Fruit fly (Drosophila melanogaster) whole organism, embryonic: Measurements from ENCODE around the gene ssh.
A peak's percentile ranks its signal among the peaks of the same experiment; 100 is the strongest.

Experiments used
- Asciz ChIP-seq: fragments of 200-800 bp; sonication (Bioruptor generic); optimal IDR thresholded peaks from 2 replicates; lab custom pipeline; 2017; ENCODE audit warnings: missing biosample characterization, mild to moderate bottlenecking, missing genetic modification characterization, missing genetic modification reagents
- BEAF-32 ChIP-seq: fragments of 200-800 bp; sonication (Bioruptor generic); optimal IDR thresholded peaks from 3 replicates; lab custom pipeline; 2017; ENCODE audit warnings: missing biosample characterization, missing genetic modification characterization, mild to moderate bottlenecking, moderate library complexity, missing genetic modification reagents
- Bteb2 ChIP-seq: fragments of 200-800 bp; sonication (Bioruptor generic); optimal IDR thresholded peaks from 2 replicates; lab custom pipeline; 2016; ENCODE audit warnings: missing biosample characterization, missing genetic modification characterization
- CG11398 ChIP-seq: fragments of 200-800 bp; sonication (Bioruptor generic); optimal IDR thresholded peaks from 2 replicates; lab custom pipeline; 2016; ENCODE audit warnings: missing biosample characterization, missing genetic modification characterization
- CG12769 ChIP-seq: fragments of 200-800 bp; sonication (Bioruptor generic); optimal IDR thresholded peaks from 2 replicates; lab custom pipeline; 2019; ENCODE audit warnings: missing biosample characterization, mild to moderate bottlenecking, missing genetic modification characterization, moderate library complexity
- CG13123 ChIP-seq: fragments of 200-800 bp; sonication (Bioruptor generic); optimal IDR thresholded peaks from 2 replicates; lab custom pipeline; 2016; ENCODE audit warnings: missing biosample characterization, missing genetic modification characterization
- CG13287 ChIP-seq: fragments of 200-800 bp; sonication (Bioruptor generic); IDR thresholded peaks from 2 replicates; pipeline ENCODE4 v1.3.6; 2022; ENCODE audit warnings: missing biosample characterization, missing genetic modification characterization; ENCODE audit not compliant: partially characterized antibody
- CG14441 ChIP-seq: fragments of 200-800 bp; sonication (Bioruptor generic); IDR thresholded peaks from 2 replicates; pipeline ENCODE4 v1.3.6; 2022; ENCODE audit warnings: missing biosample characterization, missing genetic modification characterization
- CG14667 ChIP-seq: fragments of 200-800 bp; sonication (Bioruptor generic); IDR thresholded peaks from 2 replicates; pipeline ENCODE4 v1.3.6; 2022; ENCODE audit warnings: missing biosample characterization, missing genetic modification characterization
- CG14965 ChIP-seq: fragments of 200-800 bp; sonication (Bioruptor generic); optimal IDR thresholded peaks from 2 replicates; lab custom pipeline; 2016; ENCODE audit warnings: missing biosample characterization, missing genetic modification characterization, borderline replicate concordance
- CG16779 ChIP-seq: fragments of 200-800 bp; sonication (Bioruptor generic); IDR thresholded peaks from 2 replicates; pipeline ENCODE4 v1.3.6; 2022; ENCODE audit warnings: missing biosample characterization, missing genetic modification characterization
- CG16813 ChIP-seq: fragments of 200-800 bp; sonication (Bioruptor generic); IDR thresholded peaks from 3 replicates; pipeline ENCODE4 v1.3.6; 2022; ENCODE audit warnings: missing biosample characterization, missing genetic modification characterization; ENCODE audit not compliant: partially characterized antibody
- CG2116 ChIP-seq: fragments of 200-800 bp; sonication (Bioruptor generic); optimal IDR thresholded peaks from 3 replicates; lab custom pipeline; 2018; ENCODE audit warnings: missing biosample characterization, mild to moderate bottlenecking, missing genetic modification characterization
- CG32767 ChIP-seq: fragments of 200-800 bp; sonication (Bioruptor generic); IDR thresholded peaks from 2 replicates; pipeline ENCODE4 v1.3.6; 2022; ENCODE audit warnings: missing biosample characterization, missing genetic modification characterization
- CG3281 ChIP-seq: fragments of 200-800 bp; sonication (Bioruptor generic); optimal IDR thresholded peaks from 3 replicates; lab custom pipeline; 2017; ENCODE audit warnings: missing biosample characterization, mild to moderate bottlenecking, missing genetic modification characterization
- CG3995 ChIP-seq: fragments of 200-800 bp; sonication (Bioruptor generic); optimal IDR thresholded peaks from 3 replicates; lab custom pipeline; 2016; ENCODE audit warnings: missing biosample characterization, missing genetic modification characterization
- CG7372 ChIP-seq: fragments of 200-800 bp; sonication (Bioruptor generic); IDR thresholded peaks from 2 replicates; pipeline ENCODE4 v1.3.6; 2022; ENCODE audit warnings: missing biosample characterization, missing genetic modification characterization
- CG7928 ChIP-seq: fragments of 200-800 bp; sonication (Bioruptor generic); optimal IDR thresholded peaks from 2 replicates; lab custom pipeline; 2017; ENCODE audit warnings: missing biosample characterization, mild to moderate bottlenecking, missing genetic modification characterization
- CG7987 ChIP-seq: fragments of 200-800 bp; sonication (Bioruptor generic); optimal IDR thresholded peaks from 2 replicates; lab custom pipeline; 2018; ENCODE audit warnings: missing biosample characterization, mild to moderate bottlenecking, missing genetic modification characterization, moderate library complexity
- CG8290 ChIP-seq, 3 experiments: fragments of 200-800 bp; sonication (Bioruptor generic); optimal IDR thresholded peaks; 2 replicates each; lab custom pipeline; 2016 to 2019; ENCODE audit warnings: missing biosample characterization in 3 of 3, missing genetic modification characterization in 3 of 3, mild to moderate bottlenecking in 2 of 3, moderate library complexity in 1 of 3
- CG9797 ChIP-seq: fragments of 200-800 bp; sonication (Bioruptor generic); optimal IDR thresholded peaks from 3 replicates; lab custom pipeline; 2018; ENCODE audit warnings: missing biosample characterization, mild to moderate bottlenecking, missing genetic modification characterization
- CG9932 ChIP-seq: fragments of 200-800 bp; sonication (Bioruptor generic); IDR thresholded peaks from 2 replicates; pipeline ENCODE4 v1.3.6; 2022; ENCODE audit warnings: missing biosample characterization, missing genetic modification characterization
- CrebB ChIP-seq: fragments of 200-800 bp; sonication (Bioruptor generic); optimal IDR thresholded peaks from 3 replicates; lab custom pipeline; 2018; ENCODE audit warnings: missing biosample characterization, mild to moderate bottlenecking, missing genetic modification characterization
- D19A ChIP-seq: fragments of 200-800 bp; optimal IDR thresholded peaks from 3 replicates; lab custom pipeline; 2019; ENCODE audit warnings: missing biosample characterization, mild to moderate bottlenecking, missing genetic modification characterization, moderate library complexity
- Dp ChIP-seq: fragments of 200-800 bp; sonication (Bioruptor generic); optimal IDR thresholded peaks from 2 replicates; lab custom pipeline; 2018; ENCODE audit warnings: missing biosample characterization, mild to moderate bottlenecking, missing genetic modification characterization, moderate library complexity
- Dref ChIP-seq: fragments of 200-800 bp; sonication (Bioruptor generic); IDR thresholded peaks from 2 replicates; pipeline ENCODE4 v1.3.6; 2022; ENCODE audit warnings: missing biosample characterization, missing genetic modification characterization
- E2f2 ChIP-seq: fragments of 200-800 bp; sonication (Bioruptor generic); IDR thresholded peaks from 2 replicates; pipeline ENCODE4 v1.3.6; 2022; ENCODE audit warnings: missing biosample characterization, missing genetic modification characterization
- Elba2 ChIP-seq: fragments of 200-800 bp; sonication (Bioruptor generic); optimal IDR thresholded peaks from 3 replicates; lab custom pipeline; 2016; ENCODE audit warnings: missing biosample characterization, missing genetic modification characterization
- Hr3 ChIP-seq: fragments of 200-800 bp; sonication (Bioruptor generic); optimal IDR thresholded peaks from 3 replicates; lab custom pipeline; 2016; ENCODE audit warnings: missing biosample characterization, missing genetic modification characterization
- Hr78 ChIP-seq, 2 experiments: fragments of 200-800 bp in 1 of 2; fragments of >200 bp in 1 of 2; sonication (Bioruptor generic) in 1 of 2; optimal IDR thresholded peaks; 2 replicates each; lab custom pipeline; 2017 to 2019; ENCODE audit warnings: missing biosample characterization in 2 of 2, missing genetic modification characterization in 2 of 2, mild to moderate bottlenecking in 1 of 2, moderate library complexity in 1 of 2
- MBD-R2 ChIP-seq: fragments of 200-800 bp; sonication (Bioruptor generic); IDR thresholded peaks from 2 replicates; pipeline ENCODE4 v1.3.6; 2022; ENCODE audit warnings: missing biosample characterization, missing genetic modification characterization
- NC2α ChIP-seq: fragments of 200-800 bp; sonication (Bioruptor generic); optimal IDR thresholded peaks from 2 replicates; lab custom pipeline; 2016; ENCODE audit warnings: missing biosample characterization, missing genetic modification characterization
- Scr ChIP-seq: fragments of 200-800 bp; sonication (Bioruptor generic); IDR thresholded peaks from 2 replicates; pipeline ENCODE4 v1.3.6; 2022; ENCODE audit warnings: missing biosample characterization, missing genetic modification characterization; ENCODE audit not compliant: partially characterized antibody
- Sry-δ ChIP-seq: fragments of 200-800 bp; sonication (Bioruptor generic); optimal IDR thresholded peaks from 2 replicates; lab custom pipeline; 2016; ENCODE audit warnings: missing biosample characterization, missing genetic modification characterization
- ap ChIP-seq: fragments of 200-800 bp; sonication (Bioruptor generic); IDR thresholded peaks from 2 replicates; pipeline ENCODE4 v1.3.6; 2022; ENCODE audit warnings: missing biosample characterization, missing genetic modification characterization
- br ChIP-seq: fragments of >200 bp; optimal IDR thresholded peaks from 2 replicates; lab custom pipeline; 2017
- cwo ChIP-seq: fragments of 200-800 bp; sonication (Bioruptor generic); optimal IDR thresholded peaks from 3 replicates; lab custom pipeline; 2017; ENCODE audit warnings: missing biosample characterization, missing genetic modification characterization, mild to moderate bottlenecking, moderate library complexity, missing genetic modification reagents
- en ChIP-seq: fragments of 200-800 bp; sonication (Bioruptor generic); optimal IDR thresholded peaks from 2 replicates; lab custom pipeline; 2016; ENCODE audit warnings: missing biosample characterization, missing genetic modification characterization
- fd64A ChIP-seq: fragments of 200-800 bp; sonication (Bioruptor generic); optimal IDR thresholded peaks from 3 replicates; lab custom pipeline; 2018; ENCODE audit warnings: missing biosample characterization, mild to moderate bottlenecking, missing genetic modification characterization
- gfzf ChIP-seq: fragments of 200-800 bp; sonication (Bioruptor generic); optimal IDR thresholded peaks from 2 replicates; lab custom pipeline; 2016; ENCODE audit warnings: missing biosample characterization, mild to moderate bottlenecking, missing genetic modification characterization, moderate library complexity
- gt ChIP-seq: fragments of 200-800 bp; sonication (Bioruptor generic); IDR thresholded peaks from 2 replicates; pipeline ENCODE4 v1.3.6; 2022; ENCODE audit warnings: missing biosample characterization, missing genetic modification characterization
- lola ChIP-seq, 3 experiments: fragments of >200 bp in 2 of 3; fragments of 200-800 bp in 1 of 3; sonication (Bioruptor generic) in 1 of 3; optimal IDR thresholded peaks; 2 replicates each; lab custom pipeline; 2017 to 2019; ENCODE audit warnings: missing biosample characterization in 3 of 3, missing genetic modification characterization in 3 of 3, mild to moderate bottlenecking in 1 of 3, moderate library complexity in 1 of 3
- pzg ChIP-seq: fragments of 200-800 bp; sonication (Bioruptor generic); optimal IDR thresholded peaks from 3 replicates; lab custom pipeline; 2018; ENCODE audit warnings: missing biosample characterization, mild to moderate bottlenecking, missing genetic modification characterization, moderate library complexity
- salm ChIP-seq: fragments of 200-800 bp; sonication (Bioruptor generic); optimal IDR thresholded peaks from 2 replicates; lab custom pipeline; 2018; ENCODE audit warnings: missing biosample characterization, mild to moderate bottlenecking, missing genetic modification characterization
- schlank ChIP-seq: fragments of 200-800 bp; sonication (Bioruptor generic); optimal IDR thresholded peaks from 2 replicates; lab custom pipeline; 2018; ENCODE audit warnings: missing biosample characterization, mild to moderate bottlenecking, missing genetic modification characterization
- sqz ChIP-seq: fragments of 200-800 bp; sonication (Bioruptor generic); optimal IDR thresholded peaks from 3 replicates; lab custom pipeline; 2018; ENCODE audit warnings: missing biosample characterization, mild to moderate bottlenecking, missing genetic modification characterization
- sr ChIP-seq: fragments of 200-800 bp; sonication (Bioruptor generic); IDR thresholded peaks from 3 replicates; pipeline ENCODE4 v1.3.6; 2022; ENCODE audit warnings: missing biosample characterization, missing genetic modification characterization
- stwl ChIP-seq: fragments of 200-800 bp; sonication (Bioruptor generic); optimal IDR thresholded peaks from 3 replicates; lab custom pipeline; 2018; ENCODE audit warnings: missing biosample characterization, mild to moderate bottlenecking, missing genetic modification characterization, moderate library complexity
- unc-4 ChIP-seq: fragments of 200-800 bp; sonication (Bioruptor generic); IDR thresholded peaks from 2 replicates; pipeline ENCODE4 v1.3.6; 2022; ENCODE audit warnings: missing biosample characterization, missing genetic modification characterization; ENCODE audit not compliant: partially characterized antibody

ssh gene

dm6 chr3R:24922270-24922669, 22.5 kb downstream of the ssh start, which contains the start of gene Mink (continued):
- TF ChIP-seq BEAF-32 (GFP tag; lab: Kevin White, UChicago) (peak; percentile 46), CG3995 (GFP tag; lab: Kevin White, UChicago) (no peak), CG8290 (GFP tag; optimal IDR thresholded peaks at IDR 0.05; lab: Kevin White, UChicago) (no peak), CG8290 (tag; optimal IDR thresholded peaks at IDR 0.05; lab: Kevin White, UChicago) (no peak), unc-4 (peak; percentile 31; the same call in 1 of the 2 replicates), CG16813 (GFP tag; lab: Robert Waterston, UW) (no peak; the same call in 2 of the 3 replicates), CG7987 (GFP tag; lab: Kevin White, UChicago) (no peak), NC2α (no peak), Dref (GFP tag; lab: Robert Waterston, UW) (peak; percentile 73), CG14667 (GFP tag; lab: Robert Waterston, UW) (no peak), E2f2 (GFP tag; lab: Robert Waterston, UW) (peak; percentile 93), CG13123 (GFP tag; lab: Kevin White, UChicago) (no peak), gfzf (peak; percentile 73), CG9797 (GFP tag; lab: Kevin White, UChicago) (peak; percentile 47), sqz (GFP tag; lab: Kevin White, UChicago) (peak; percentile 18), Scr (0 out of 2 replicates have a peak, but pooled peaks have one; percentile 19), CG2116 (GFP tag; lab: Kevin White, UChicago) (peak; percentile 48), Bteb2 (GFP tag; lab: Kevin White, UChicago) (no peak), CG7372 (no peak), Hr78 (GFP tag; optimal IDR thresholded peaks at IDR 0.05; lab: Kevin White, UChicago) (no peak), br (lab: Kevin White, UChicago) (no peak), Dp (GFP tag; lab: Kevin White, UChicago) (peak; percentile 93), sr (GFP tag; lab: Robert Waterston, UW) (no peak), Elba2 (peak; percentile 2), CG32767 (GFP tag; lab: Robert Waterston, UW) (no peak), Sry-δ (GFP tag; lab: Kevin White, UChicago) (peak; percentile 26), CG13287 (GFP tag; lab: Robert Waterston, UW) (peak; percentile 57; the same call in 1 of the 2 replicates), CG14441 (GFP tag; lab: Robert Waterston, UW) (no peak), en (GFP tag; lab: Kevin White, UChicago) (no peak), ap (GFP tag; lab: Robert Waterston, UW) (no peak), stwl (peak; percentile 47), CG11398 (GFP tag; lab: Kevin White, UChicago) (no peak), MBD-R2 (GFP tag; lab: Robert Waterston, UW) (peak; percentile 22; the same call in 1 of the 2 replicates), pzg (GFP tag; lab: Kevin White, UChicago) (peak; percentile 40)

- TF ChIP-seq salm (tag; lab: Kevin White, UChicago) (peak; percentile 17), lola (GFP tag; optimal IDR thresholded peaks at IDR 0.05; lab: Kevin White, UChicago) (peak in 1 of 3 experiments; percentile 67), fd64A (GFP tag; lab: Kevin White, UChicago) (no peak), gt (GFP tag; lab: Robert Waterston, UW) (no peak), CG12769 (tag; lab: Kevin White, UChicago) (peak; percentile 42), Asciz (GFP tag; lab: Kevin White, UChicago) (no peak), cwo (GFP tag; lab: Kevin White, UChicago) (no peak), CG3281 (GFP tag; lab: Kevin White, UChicago) (no peak), CG16779 (GFP tag; lab: Robert Waterston, UW) (no peak), CG9932 (GFP tag; lab: Robert Waterston, UW) (peak; percentile 89), Hr3 (GFP tag; lab: Kevin White, UChicago) (peak; percentile 84), CG7928 (GFP tag; lab: Kevin White, UChicago) (peak; percentile 38), D19A (no peak), CG14965 (GFP tag; lab: Kevin White, UChicago) (no peak), schlank (no peak), CrebB (tag; lab: Kevin White, UChicago) (no peak)
These were observed 26.7 kb downstream of the ssh start, which contains the start of the genes PIG-S, sud1 and CG11168 for dm6 chr3R:24917814-24918636. Gene PIG-S (minus strand): TSS chr3R:24917864. Gene sud1 (minus strand): TSS chr3R:24917864. Gene CG11168 (plus strand): TSS chr3R:24918106.
